Worm (Caenorhabditis elegans): Measurements from ENCODE around the gene skpo-1.

Gene skpo-1

ce11 chrII:8394205-8394604 is 10.4 kb downstream of the skpo-1 start, which contains the start of gene F49E12.8:
Gene F49E12.8, minus strand, starts transcription at chrII:8394305.
- no peak for TF ChIP-seq pha-4 (tag; optimal IDR thresholded peaks at IDR 0.05)
- TF ChIP-seq ets-4 (tag; optimal IDR thresholded peaks at IDR 0.05): no peak
- no peak for TF ChIP-seq zip-5 (tag; optimal IDR thresholded peaks at IDR 0.05)
- TF ChIP-seq hlh-15 (tag; optimal IDR thresholded peaks at IDR 0.05): no peak
- TF ChIP-seq sdc-2 (tag; optimal IDR thresholded peaks at IDR 0.05): no peak
- TF ChIP-seq sox-4 (tag; optimal IDR thresholded peaks at IDR 0.05): no peak
- TF ChIP-seq dmd-4 (tag; optimal IDR thresholded peaks at IDR 0.05; ENCODE audit: borderline replicate concordance): no peak
- no peak for TF ChIP-seq ceh-6 (GFP tag; optimal IDR thresholded peaks at IDR 0.05)
- TF ChIP-seq npax-4 (tag; optimal IDR thresholded peaks at IDR 0.05): no peak
- no peak for TF ChIP-seq ceh-9 (tag; optimal IDR thresholded peaks at IDR 0.05)

ce11 chrII:8392215-8392614 is 12.4 kb downstream of the skpo-1 start:
- TF ChIP-seq C08G9.2 (tag; optimal IDR thresholded peaks at IDR 0.05): no peak
- no peak for TF ChIP-seq ceh-31 (tag; optimal IDR thresholded peaks at IDR 0.05)
- no peak for TF ChIP-seq pros-1 (tag; optimal IDR thresholded peaks at IDR 0.05)
- no peak for TF ChIP-seq ceh-2 (tag; optimal IDR thresholded peaks at IDR 0.05)
- TF ChIP-seq pax-1 (tag; optimal IDR thresholded peaks at IDR 0.05): no peak
- no peak for TF ChIP-seq unc-42 (tag; optimal IDR thresholded peaks at IDR 0.05)
- TF ChIP-seq ref-2 (tag; optimal IDR thresholded peaks at IDR 0.05): no peak
- no peak for TF ChIP-seq ceh-22 (tag; optimal IDR thresholded peaks at IDR 0.05)
- no peak for TF ChIP-seq ama-1 (optimal IDR thresholded peaks at IDR 0.05)

ce11 chrII:8390751-8391150 is 13.9 kb downstream of the skpo-1 start, which contains the start of gene F49E12.10:
Gene F49E12.10, plus strand, starts transcription at chrII:8391051.
- no peak for TF ChIP-seq pros-1 (tag; optimal IDR thresholded peaks at IDR 0.05)

- peak; percentile 68 for TF ChIP-seq elt-2 (tag; optimal IDR thresholded peaks at IDR 0.05)
- no peak for TF ChIP-seq ets-4 (tag; optimal IDR thresholded peaks at IDR 0.05)
These were observed 16.6 kb downstream of the skpo-1 start, which contains the start of gene drd-1 for ce11 chrII:8388001-8388513. Gene drd-1, plus strand, starts transcription at chrII:8388051.

- TF ChIP-seq Y22D7AL.16 (tag; optimal IDR thresholded peaks at IDR 0.05) (no peak), F13H6.1 (tag; optimal IDR thresholded peaks at IDR 0.05) (no peak), fkh-6 (tag; optimal IDR thresholded peaks at IDR 0.05) (no peak)
These were observed 17.8 kb downstream of the skpo-1 start for ce11 chrII:8386897-8387296.

ce11 chrII:8385561-8385960 is 19.1 kb downstream of the skpo-1 start:
- TF ChIP-seq ceh-34 (tag; optimal IDR thresholded peaks at IDR 0.05) (no peak), ttx-3 (tag; optimal IDR thresholded peaks at IDR 0.05) (no peak), pha-2 (tag; optimal IDR thresholded peaks at IDR 0.05) (no peak), sox-4 (tag; optimal IDR thresholded peaks at IDR 0.05) (no peak), zip-5 (tag; optimal IDR thresholded peaks at IDR 0.05) (no peak), K02D7.2 (tag; optimal IDR thresholded peaks at IDR 0.05) (no peak), madf-2 (tag; optimal IDR thresholded peaks at IDR 0.05) (no peak), tbx-2 (tag; optimal IDR thresholded peaks at IDR 0.05) (no peak), ceh-30 (tag; optimal IDR thresholded peaks at IDR 0.05) (no peak), C38D4.7 (GFP tag; optimal IDR thresholded peaks at IDR 0.05) (no peak), T23F11.4 (GFP tag; optimal IDR thresholded peaks at IDR 0.05) (no peak), Y22D7AL.16 (tag; optimal IDR thresholded peaks at IDR 0.05) (no peak), odd-2 (tag; optimal IDR thresholded peaks at IDR 0.05) (no peak), ceh-22 (tag; optimal IDR thresholded peaks at IDR 0.05) (no peak), eyg-1 (tag; optimal IDR thresholded peaks at IDR 0.05) (no peak), hlh-6 (tag; optimal IDR thresholded peaks at IDR 0.05) (no peak)
